Fruit fly (Drosophila melanogaster): ENCODE measurements around the gene CG3226.

CG3226 gene

DNA sequence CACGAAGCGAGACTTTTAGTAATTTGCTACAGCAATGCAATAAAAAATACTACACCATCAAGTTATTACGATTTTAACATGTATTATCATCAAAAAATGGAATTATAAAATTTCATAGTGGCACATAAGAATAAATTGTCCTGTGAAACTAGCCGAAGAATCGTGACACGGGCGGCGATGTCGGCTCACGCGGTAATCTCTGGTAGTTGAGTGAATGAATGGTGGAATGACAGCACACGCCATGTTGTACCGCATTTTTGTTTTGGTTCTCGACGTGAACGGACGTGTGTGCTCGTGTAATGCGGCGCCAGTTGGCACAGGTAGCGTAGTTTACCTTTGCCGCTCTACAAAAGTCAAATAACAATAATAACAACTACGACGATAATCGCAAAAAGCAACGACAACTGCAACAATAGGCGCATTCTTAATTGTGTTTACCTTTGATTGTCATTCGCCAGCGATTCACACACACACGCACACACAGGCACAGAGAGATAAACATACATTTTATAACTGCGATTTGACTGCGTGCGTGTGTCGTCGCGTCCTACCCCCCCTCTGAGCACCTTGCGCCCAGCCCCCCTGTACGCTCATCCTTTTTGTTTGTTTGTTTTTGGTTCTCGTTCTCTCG lies 45.3 kb upstream of the CG3226 start, which contains the start of gene CG14441 (continued):
- TF ChIP-seq HHEX (GFP tag; optimal IDR thresholded peaks at IDR 0.05) (peak; percentile 56), CG6854 (GFP tag; optimal IDR thresholded peaks at IDR 0.05) (peak; percentile 68), kah (GFP tag; optimal IDR thresholded peaks at IDR 0.05) (peak; percentile 24), btn (GFP tag; optimal IDR thresholded peaks at IDR 0.05) (no peak), slou (GFP tag; optimal IDR thresholded peaks at IDR 0.05) (no peak), chn (GFP tag; optimal IDR thresholded peaks at IDR 0.05) (no peak), CG30020 (tag; optimal IDR thresholded peaks at IDR 0.05) (peak; percentile 6), Poxn (GFP tag; IDR thresholded peaks at IDR 0.05) (no peak), D19B (GFP tag; optimal IDR thresholded peaks at IDR 0.05) (no peak), wdn (GFP tag; IDR thresholded peaks at IDR 0.05) (no peak), CG8281 (tag; optimal IDR thresholded peaks at IDR 0.05) (peak; percentile 97), hkb (optimal IDR thresholded peaks at IDR 0.05) (no peak), hkb (GFP tag; IDR thresholded peaks at IDR 0.05) (peak; percentile 53), Scr (GFP tag; IDR thresholded peaks at IDR 0.05; ENCODE audit: partially characterized antibody) (peak; percentile 99), CG2202 (tag; optimal IDR thresholded peaks at IDR 0.05) (no peak), az2 (GFP tag; optimal IDR thresholded peaks at IDR 0.05) (peak; percentile 21), CG11085 (GFP tag; IDR thresholded peaks at IDR 0.05) (no peak), Awh (GFP tag; IDR thresholded peaks at IDR 0.05) (no peak), CrebB (tag; optimal IDR thresholded peaks at IDR 0.05) (peak; percentile 26), CG11696 (GFP tag; IDR thresholded peaks at IDR 0.05) (no peak), tll (GFP tag; optimal IDR thresholded peaks at IDR 0.05) (peak in 1 of 2 experiments; percentile 77), ttk (GFP tag; IDR thresholded peaks at IDR 0.05) (no peak), CG3847 (GFP tag; IDR thresholded peaks at IDR 0.05) (no peak), dimm (GFP tag; IDR thresholded peaks at IDR 0.05) (no peak), CG6813 (GFP tag; optimal IDR thresholded peaks at IDR 0.05) (peak; percentile 34), CG17361 (GFP tag; IDR thresholded peaks at IDR 0.05) (no peak; the same call in 2 of the 3 replicates), pros (GFP tag; optimal IDR thresholded peaks at IDR 0.05) (no peak), Rx (GFP tag; IDR thresholded peaks at IDR 0.05) (no peak), CG31224 (GFP tag; IDR thresholded peaks at IDR 0.05) (0 out of 2 replicates have a peak, but pooled peaks have one; percentile 17), Hr51 (GFP tag; optimal IDR thresholded peaks at IDR 0.05) (peak in 1 of 2 experiments; percentile 48), Atf6 (GFP tag; IDR thresholded peaks at IDR 0.05) (peak; percentile 46; the same call in 1 of the 2 replicates), CG31365 (tag; optimal IDR thresholded peaks at IDR 0.05) (peak; percentile 23), abd-A (tag; optimal IDR thresholded peaks at IDR 0.05) (peak; percentile 78), CG11560 (tag; IDR thresholded peaks at IDR 0.05) (no peak), CG12299 (tag; optimal IDR thresholded peaks at IDR 0.05) (peak; percentile 67), Hmx (GFP tag; optimal IDR thresholded peaks at IDR 0.05) (no peak), mirr (GFP tag; optimal IDR thresholded peaks at IDR 0.05) (peak; percentile 52), Usf (GFP tag; optimal IDR thresholded peaks at IDR 0.05) (no peak), CG6272 (GFP tag; IDR thresholded peaks at IDR 0.05) (no peak; the same call in 1 of the 2 replicates), CG12769 (tag; optimal IDR thresholded peaks at IDR 0.05) (peak; percentile 51), CG5953 (GFP tag; IDR thresholded peaks at IDR 0.05) (no peak), CG7271 (tag; optimal IDR thresholded peaks at IDR 0.05) (peak; percentile 13), wek (GFP tag; optimal IDR thresholded peaks at IDR 0.05) (peak; percentile 5), yki (optimal IDR thresholded peaks at IDR 0.05) (no peak), CG7839 (tag; optimal IDR thresholded peaks at IDR 0.05) (peak; percentile 44), Stat92E (GFP tag; optimal IDR thresholded peaks at IDR 0.05) (peak in 1 of 3 experiments; percentile 82), knrl (GFP tag; IDR thresholded peaks at IDR 0.05; ENCODE audit: partially characterized antibody) (peak; percentile 95), CG9797 (GFP tag; optimal IDR thresholded peaks at IDR 0.05) (no peak), mld (GFP tag; IDR thresholded peaks at IDR 0.05; ENCODE audit: partially characterized antibody) (peak; percentile 96), Asciz (GFP tag; optimal IDR thresholded peaks at IDR 0.05) (peak; percentile 18)

Data from whole organism, embryonic.